Worm (Caenorhabditis elegans) whole organism, early embryonic: ENCODE results near the gene nsy-1.

Experiments used
- B0310.2 ChIP-seq: sonication (generic microtip); optimal IDR thresholded peaks from 2 replicates; lab custom pipeline; 2016; ENCODE audit warnings: mild to moderate bottlenecking, missing genetic modification characterization, missing compliant biosample characterization
- F13C5.2 ChIP-seq: sonication (generic microtip); optimal IDR thresholded peaks from 2 replicates; lab custom pipeline; 2017; ENCODE audit warnings: mild to moderate bottlenecking, missing genetic modification characterization, inconsistent platforms, missing compliant biosample characterization
- aly-1 ChIP-seq: sonication (generic microtip); optimal IDR thresholded peaks from 2 replicates; lab custom pipeline; 2016; ENCODE audit warnings: missing genetic modification characterization, missing compliant biosample characterization
- ama-1 ChIP-seq: fragments of 150-350 bp; optimal IDR thresholded peaks from 2 replicates; lab custom pipeline; 2014
- ceh-13 ChIP-seq: fragments of 200-800 bp; sonication (Bioruptor generic); optimal IDR thresholded peaks from 2 replicates; lab custom pipeline; 2018; ENCODE audit warnings: mild to moderate bottlenecking, missing genetic modification characterization, missing compliant biosample characterization
- ceh-36 ChIP-seq: sonication (generic microtip); optimal IDR thresholded peaks from 2 replicates; lab custom pipeline; 2016; ENCODE audit warnings: missing genetic modification characterization, inconsistent platforms, missing compliant biosample characterization
- ets-7 ChIP-seq: sonication (generic microtip); optimal IDR thresholded peaks from 2 replicates; lab custom pipeline; 2016; ENCODE audit warnings: missing genotype, missing genetic modification characterization, missing compliant biosample characterization
- flt-1 ChIP-seq: fragments of 200-800 bp; sonication (Bioruptor generic); IDR thresholded peaks from 2 replicates; pipeline ENCODE4 v1.3.6; 2022; ENCODE audit warnings: missing genetic modification characterization, missing compliant biosample characterization
- hmbx-1 ChIP-seq: sonication (generic microtip); optimal IDR thresholded peaks from 2 replicates; lab custom pipeline; 2016; ENCODE audit warnings: mild to moderate bottlenecking, missing genetic modification characterization, missing compliant biosample characterization
- hmg-4 ChIP-seq: fragments of 200-800 bp; sonication (Bioruptor generic); optimal IDR thresholded peaks from 2 replicates; lab custom pipeline; 2018; ENCODE audit warnings: mild to moderate bottlenecking, missing genetic modification characterization, missing compliant biosample characterization
- hnd-1 ChIP-seq: sonication (generic microtip); optimal IDR thresholded peaks from 2 replicates; lab custom pipeline; 2016; ENCODE audit warnings: missing genetic modification characterization, missing compliant biosample characterization
- pes-1 ChIP-seq: fragments of 200-800 bp; sonication (Bioruptor generic); IDR thresholded peaks from 2 replicates; pipeline ENCODE4 v1.3.6; 2022; ENCODE audit warnings: missing genetic modification reagents, missing genetic modification characterization, missing compliant biosample characterization
- scrt-1 ChIP-seq: fragments of 200-800 bp; sonication (Bioruptor generic); IDR thresholded peaks from 2 replicates; pipeline ENCODE4 v1.3.6; 2022; ENCODE audit warnings: missing genetic modification characterization, missing compliant biosample characterization
- sea-1 ChIP-seq: fragments of 200-800 bp; sonication (Bioruptor generic); conservative IDR thresholded peaks from 2 replicates; pipeline ENCODE4 v1.3.6; 2022; ENCODE audit warnings: missing genetic modification characterization, missing compliant biosample characterization
- tbx-11 ChIP-seq: fragments of 200-800 bp; sonication (Bioruptor generic); IDR thresholded peaks from 2 replicates; pipeline ENCODE4 v1.3.6; 2022; ENCODE audit warnings: missing genetic modification characterization, missing compliant biosample characterization
- tbx-37 ChIP-seq: fragments of 200-800 bp; sonication (Bioruptor generic); conservative IDR thresholded peaks from 2 replicates; pipeline ENCODE4 v1.3.6; 2022; ENCODE audit warnings: missing genetic modification reagents, missing genetic modification characterization, missing compliant biosample characterization
- tra-4 ChIP-seq: sonication (generic microtip); optimal IDR thresholded peaks from 2 replicates; lab custom pipeline; 2017; ENCODE audit warnings: missing genetic modification characterization, missing compliant biosample characterization

The nsy-1 gene

ce11 chrII:5001866-5002265 lies 20.7 kb upstream of the nsy-1 start:
- TF ChIP-seq pes-1 = no peak
- no peak for TF ChIP-seq aly-1 (tag; lab: Kevin White, UChicago)
- no peak for TF ChIP-seq B0310.2 (tag; lab: Kevin White, UChicago)
- no peak for TF ChIP-seq ets-7 (tag; lab: Kevin White, UChicago)
- TF ChIP-seq tbx-11 (GFP tag; lab: Robert Waterston, UW) = no peak
- TF ChIP-seq scrt-1 (GFP tag; lab: Robert Waterston, UW) = no peak
- no peak for TF ChIP-seq hmbx-1
- TF ChIP-seq sea-1 = no peak
- TF ChIP-seq hmg-4 (GFP tag; lab: Kevin White, UChicago) = no peak
- no peak for TF ChIP-seq tbx-37 (GFP tag; lab: Robert Waterston, UW)
- no peak for TF ChIP-seq ceh-13
- TF ChIP-seq hnd-1 = no peak
- TF ChIP-seq F13C5.2 (tag; lab: Kevin White, UChicago) = no peak
- TF ChIP-seq tra-4 (tag; lab: Kevin White, UChicago) = no peak
- TF ChIP-seq ama-1 (lab: Kevin White, UChicago) = no peak
- no peak for TF ChIP-seq ceh-36 (tag; lab: Kevin White, UChicago)
- TF ChIP-seq flt-1 = no peak

DNA sequence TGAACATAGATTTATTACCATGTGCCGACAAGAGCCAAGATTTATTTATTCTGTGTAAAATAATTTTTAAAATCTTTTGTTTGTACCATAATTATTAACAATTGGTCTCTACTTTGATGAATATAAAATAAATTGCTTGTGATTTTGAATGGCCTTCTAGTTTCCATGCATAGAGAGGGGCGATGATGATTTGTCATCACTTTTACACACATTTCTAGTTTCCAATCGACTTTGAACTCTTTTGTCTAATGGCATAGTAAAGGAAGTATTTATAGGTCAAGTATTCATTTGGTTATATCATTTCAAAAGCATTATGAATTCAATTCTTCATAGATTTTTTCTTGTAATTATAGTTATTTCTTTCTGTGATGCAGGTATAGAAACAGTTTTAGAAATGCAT lies 18.9 kb upstream of the nsy-1 start, which contains the start of gene F59A6.10:
Gene F59A6.10, plus strand, starts transcription at position 301 of the 400 bp plus-strand sequence.
- no peak for TF ChIP-seq ama-1 (lab: Kevin White, UChicago)
- TF ChIP-seq hnd-1 = no peak
- TF ChIP-seq tbx-37 (GFP tag; lab: Robert Waterston, UW) = no peak
- no peak for TF ChIP-seq flt-1
- no peak for TF ChIP-seq ets-7 (tag; lab: Kevin White, UChicago)
- no peak for TF ChIP-seq tbx-11 (GFP tag; lab: Robert Waterston, UW)
- no peak for TF ChIP-seq pes-1
- no peak for TF ChIP-seq F13C5.2 (tag; lab: Kevin White, UChicago)
- no peak for TF ChIP-seq sea-1
- TF ChIP-seq ceh-36 (tag; lab: Kevin White, UChicago) = no peak

DNA sequence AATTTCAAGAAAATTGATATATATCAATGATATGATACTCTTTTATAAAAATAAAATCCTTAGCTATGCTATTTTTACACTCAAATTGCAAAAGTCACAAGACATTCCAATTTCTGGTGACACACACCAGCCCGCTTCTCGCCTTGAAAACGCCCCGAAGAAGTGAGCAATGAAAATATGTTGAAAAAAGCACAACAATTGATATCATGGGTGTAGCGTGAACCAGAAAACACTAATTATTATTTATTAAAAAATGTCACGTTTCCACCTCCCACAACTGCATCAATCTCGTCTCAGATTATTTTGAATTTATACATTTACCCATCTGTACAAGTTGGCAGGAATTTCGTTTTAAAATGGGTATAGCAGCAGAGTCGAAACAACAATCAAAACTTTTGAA lies 17.8 kb upstream of the nsy-1 start, which contains the start of gene F59A6.4:
Gene F59A6.4, plus strand, starts transcription at position 301 of the 400 bp plus-strand sequence.
- TF ChIP-seq tbx-37 (GFP tag; lab: Robert Waterston, UW) (no peak), tra-4 (tag; lab: Kevin White, UChicago) (no peak), tbx-11 (GFP tag; lab: Robert Waterston, UW) (no peak), scrt-1 (GFP tag; lab: Robert Waterston, UW) (no peak), ceh-13 (no peak), aly-1 (tag; lab: Kevin White, UChicago) (no peak), flt-1 (no peak), hnd-1 (no peak), F13C5.2 (tag; lab: Kevin White, UChicago) (no peak), ama-1 (lab: Kevin White, UChicago) (no peak), B0310.2 (tag; lab: Kevin White, UChicago) (no peak), sea-1 (no peak), pes-1 (no peak), hmbx-1 (no peak)

DNA sequence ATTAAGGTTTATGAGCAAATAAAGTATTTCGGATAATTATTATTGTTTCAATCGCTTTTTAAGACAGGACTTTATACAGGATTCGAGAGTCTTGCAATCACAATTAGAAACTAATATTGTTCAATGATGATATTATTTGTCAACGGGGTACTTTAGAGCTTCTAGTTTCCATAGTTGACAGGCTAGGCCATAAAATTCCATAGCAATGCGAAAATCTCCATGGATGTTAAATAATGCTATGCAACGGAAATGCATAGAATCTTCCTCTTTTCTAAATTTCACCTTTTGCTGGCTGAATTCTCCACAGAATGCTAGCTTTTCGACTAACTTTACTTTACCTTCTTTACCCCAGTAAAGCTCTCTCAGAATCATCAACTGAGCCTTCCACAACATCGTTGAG lies 14.5 kb upstream of the nsy-1 start, which contains the start of gene F59A6.3:
Gene F59A6.3, plus strand, starts transcription at position 301 of the 400 bp plus-strand sequence.
- TF ChIP-seq ama-1 (lab: Kevin White, UChicago) = no peak
- TF ChIP-seq aly-1 (tag; lab: Kevin White, UChicago) = no peak
- no peak for TF ChIP-seq scrt-1 (GFP tag; lab: Robert Waterston, UW)
- no peak for TF ChIP-seq tbx-37 (GFP tag; lab: Robert Waterston, UW)
- TF ChIP-seq F13C5.2 (tag; lab: Kevin White, UChicago) = no peak
- no peak for TF ChIP-seq pes-1
- TF ChIP-seq ets-7 (tag; lab: Kevin White, UChicago) = no peak
- no peak for TF ChIP-seq B0310.2 (tag; lab: Kevin White, UChicago)
- no peak for TF ChIP-seq hmbx-1
- TF ChIP-seq ceh-13 = no peak
- no peak for TF ChIP-seq flt-1
- no peak for TF ChIP-seq hnd-1
- no peak for TF ChIP-seq sea-1
- TF ChIP-seq tbx-11 (GFP tag; lab: Robert Waterston, UW) = no peak
- no peak for TF ChIP-seq ceh-36 (tag; lab: Kevin White, UChicago)
- no peak for TF ChIP-seq hmg-4 (GFP tag; lab: Kevin White, UChicago)
- TF ChIP-seq tra-4 (tag; lab: Kevin White, UChicago) = no peak

- TF ChIP-seq B0310.2 (tag; lab: Kevin White, UChicago) (no peak), scrt-1 (GFP tag; lab: Robert Waterston, UW) (no peak), hmbx-1 (no peak), hmg-4 (GFP tag; lab: Kevin White, UChicago) (no peak), ceh-36 (tag; lab: Kevin White, UChicago) (no peak), ceh-13 (no peak), sea-1 (no peak), hnd-1 (no peak), tbx-37 (GFP tag; lab: Robert Waterston, UW) (no peak), ama-1 (lab: Kevin White, UChicago) (no peak), ets-7 (tag; lab: Kevin White, UChicago) (no peak)
Measured at ce11 chrII:5011978-5012377, 10.6 kb upstream of the nsy-1 start, which contains the start of gene F59A6.12. Gene F59A6.12, minus strand, starts transcription at chrII:5012078.

- TF ChIP-seq F13C5.2 (tag; lab: Kevin White, UChicago) (no peak), sea-1 (no peak), pes-1 (no peak), tra-4 (tag; lab: Kevin White, UChicago) (no peak), hnd-1 (no peak), ceh-36 (tag; lab: Kevin White, UChicago) (no peak), hmg-4 (GFP tag; lab: Kevin White, UChicago) (no peak), ceh-13 (no peak), hmbx-1 (no peak), aly-1 (tag; lab: Kevin White, UChicago) (no peak), tbx-11 (GFP tag; lab: Robert Waterston, UW) (no peak), flt-1 (no peak), tbx-37 (GFP tag; lab: Robert Waterston, UW) (no peak), ama-1 (lab: Kevin White, UChicago) (no peak), B0310.2 (tag; lab: Kevin White, UChicago) (no peak), scrt-1 (GFP tag; lab: Robert Waterston, UW) (no peak), ets-7 (tag; lab: Kevin White, UChicago) (no peak)
Measured at ce11 chrII:5014399-5014798, 8.2 kb upstream of the nsy-1 start, which contains the start of gene F59A6.2. Gene F59A6.2, plus strand, starts transcription at chrII:5014699.

- TF ChIP-seq hmg-4 (GFP tag; lab: Kevin White, UChicago) = no peak
Measured at ce11 chrII:5016144-5016543, 6.4 kb upstream of the nsy-1 start.
